Comparison of ENCODE assay signal across 1 fruit fly cellular context in the genomic region with DNA sequence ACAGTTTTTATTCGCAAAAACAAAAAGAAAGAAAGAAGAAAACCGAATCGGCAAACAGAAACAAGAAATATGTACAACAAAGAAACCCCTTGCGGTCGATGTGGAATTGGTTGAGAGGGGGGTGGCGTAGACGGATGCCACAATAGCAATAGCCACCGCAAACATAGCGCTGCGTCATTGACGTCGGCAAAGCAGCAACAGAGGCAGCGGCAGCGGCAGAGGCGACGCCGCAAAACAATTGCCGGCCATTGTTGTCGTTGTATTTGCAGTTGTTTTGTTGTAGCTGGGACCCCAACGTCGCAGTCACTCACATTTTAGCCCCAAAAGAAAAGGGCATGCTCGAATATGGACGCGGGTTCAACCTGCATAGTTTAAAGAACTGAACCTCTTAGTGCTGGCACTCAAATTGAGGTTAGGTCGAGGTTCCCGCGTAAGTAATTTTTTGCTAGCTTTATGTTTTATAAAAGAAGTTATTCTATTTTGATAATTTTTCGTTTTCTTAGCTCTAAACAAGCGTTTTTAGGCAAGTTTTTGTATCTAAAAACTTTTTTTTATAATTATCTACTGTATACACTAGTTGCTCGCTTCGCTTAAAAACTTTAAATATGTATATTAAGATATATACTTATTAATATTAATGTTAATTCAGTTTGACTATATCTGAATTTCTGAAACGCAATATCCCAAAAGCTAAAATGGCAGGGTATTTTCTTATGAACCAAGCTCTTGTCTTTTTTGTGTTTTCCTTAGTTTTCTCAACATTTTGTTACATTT.
A peak's percentile ranks its signal among the peaks of the same experiment; 100 is the strongest.
TF ChIP-seq lines count a peak whose summit lies in the region.

No protein-coding gene starts in this region.

TF ChIP-seq in whole organism, embryonic, 481 proteins besides CTCF, POLR2A, EP300 and RAD21 (continued from another document and continues in another):
- TF ChIP-seq Deaf1 (tag; optimal IDR thresholded peaks at IDR 0.05; lab: Kevin White, UChicago): peak; percentile 49
- TF ChIP-seq dpn (GFP tag; optimal IDR thresholded peaks at IDR 0.05; lab: Kevin White, UChicago): peak; percentile 64 to 68
- TF ChIP-seq psq (GFP tag; optimal IDR thresholded peaks at IDR 0.05; lab: Kevin White, UChicago): no peak
- no peak for TF ChIP-seq crp (GFP tag; optimal IDR thresholded peaks at IDR 0.05; lab: Kevin White, UChicago)
- TF ChIP-seq CG9727 (GFP tag; optimal IDR thresholded peaks at IDR 0.05; lab: Kevin White, UChicago): peak; percentile 87
- TF ChIP-seq Hr78 (GFP tag; optimal IDR thresholded peaks at IDR 0.05; lab: Kevin White, UChicago): no peak
- no peak for TF ChIP-seq ato (GFP tag; IDR thresholded peaks at IDR 0.05; lab: Robert Waterston, UW; ENCODE audit: partially characterized antibody)
- peak; percentile 74 for TF ChIP-seq wdn (GFP tag; IDR thresholded peaks at IDR 0.05; lab: Robert Waterston, UW)
- TF ChIP-seq mld (GFP tag; IDR thresholded peaks at IDR 0.05; lab: Robert Waterston, UW; ENCODE audit: partially characterized antibody): no peak
- TF ChIP-seq ac (GFP tag; optimal IDR thresholded peaks at IDR 0.05; lab: Kevin White, UChicago): no peak
- peak; percentile 79 for TF ChIP-seq Oli (tag; optimal IDR thresholded peaks at IDR 0.05; lab: Kevin White, UChicago)
- peak; percentile 70; the same call in 2 of the 3 replicates for TF ChIP-seq CG11560 (tag; IDR thresholded peaks at IDR 0.05; lab: Robert Waterston, UW)
- peak; percentile 28 for TF ChIP-seq luna (GFP tag; optimal IDR thresholded peaks at IDR 0.05; lab: Kevin White, UChicago)
- 0 out of 3 replicates have a peak, but pooled peaks have one; percentile 39 for TF ChIP-seq CG3726 (GFP tag; IDR thresholded peaks at IDR 0.05; lab: Robert Waterston, UW)
- peak; percentile 83 for TF ChIP-seq CG12104 (GFP tag; optimal IDR thresholded peaks at IDR 0.05; lab: Kevin White, UChicago)
- peak; percentile 70; the same call in 1 of the 2 replicates for TF ChIP-seq ham (GFP tag; IDR thresholded peaks at IDR 0.05; lab: Robert Waterston, UW)
- TF ChIP-seq br (optimal IDR thresholded peaks at IDR 0.05; lab: Kevin White, UChicago): no peak
- no peak for TF ChIP-seq CkIIα-i1 (GFP tag; IDR thresholded peaks at IDR 0.05; lab: Robert Waterston, UW)
- peak; percentile 47 for TF ChIP-seq phol (tag; optimal IDR thresholded peaks at IDR 0.05; lab: Kevin White, UChicago)
- TF ChIP-seq Atf3 (GFP tag; optimal IDR thresholded peaks at IDR 0.05; lab: Kevin White, UChicago): peak; percentile 33
- TF ChIP-seq zen2 (GFP tag; IDR thresholded peaks at IDR 0.05; lab: Robert Waterston, UW; ENCODE audit: partially characterized antibody): no peak
- TF ChIP-seq Adf1 (GFP tag; IDR thresholded peaks at IDR 0.05; lab: Robert Waterston, UW): peak; percentile 97
- TF ChIP-seq CG18619 (GFP tag; optimal IDR thresholded peaks at IDR 0.05; lab: Kevin White, UChicago): peak; percentile 93
- peak; percentile 65 for TF ChIP-seq danr (GFP tag; IDR thresholded peaks at IDR 0.05; lab: Robert Waterston, UW)
- TF ChIP-seq GATAe (GFP tag; conservative IDR thresholded peaks at IDR 0.05; lab: Robert Waterston, UW): peak; percentile 20; the same call in 1 of the 2 replicates
- peak; percentile 68 for TF ChIP-seq CG4404 (GFP tag; IDR thresholded peaks at IDR 0.05; lab: Robert Waterston, UW)
- no peak for TF ChIP-seq inv (GFP tag; IDR thresholded peaks at IDR 0.05; lab: Robert Waterston, UW; ENCODE audit: partially characterized antibody)
- TF ChIP-seq Abd-B (GFP tag; optimal IDR thresholded peaks at IDR 0.05; lab: Kevin White, UChicago): peak; percentile 79
- TF ChIP-seq CG9932 (GFP tag; IDR thresholded peaks at IDR 0.05; lab: Robert Waterston, UW): peak; percentile 88
- no peak for TF ChIP-seq CG31365 (tag; optimal IDR thresholded peaks at IDR 0.05; lab: Kevin White, UChicago)
- no peak for TF ChIP-seq aop (GFP tag; IDR thresholded peaks at IDR 0.05; lab: Robert Waterston, UW)
- TF ChIP-seq CG12236 (GFP tag; optimal IDR thresholded peaks at IDR 0.05; lab: Kevin White, UChicago): no peak
- TF ChIP-seq Antp (GFP tag; optimal IDR thresholded peaks at IDR 0.05; lab: Kevin White, UChicago): peak; percentile 52
- peak; percentile 69 for TF ChIP-seq slou (GFP tag; optimal IDR thresholded peaks at IDR 0.05; lab: Kevin White, UChicago)
- no peak for TF ChIP-seq kah (GFP tag; optimal IDR thresholded peaks at IDR 0.05; lab: Kevin White, UChicago)
- TF ChIP-seq Dip2 (GFP tag; IDR thresholded peaks at IDR 0.05; lab: Robert Waterston, UW): no peak
- no peak for TF ChIP-seq kni (GFP tag; optimal IDR thresholded peaks at IDR 0.05; lab: Kevin White, UChicago)
- no peak for TF ChIP-seq cg (GFP tag; optimal IDR thresholded peaks at IDR 0.05; lab: Kevin White, UChicago)
- no peak for TF ChIP-seq tna (GFP tag; IDR thresholded peaks at IDR 0.05; lab: Robert Waterston, UW; ENCODE audit: partially characterized antibody)
- TF ChIP-seq ro (GFP tag; IDR thresholded peaks at IDR 0.05; lab: Robert Waterston, UW): no peak; the same call in 1 of the 2 replicates
- TF ChIP-seq Optix (GFP tag; IDR thresholded peaks at IDR 0.05; lab: Robert Waterston, UW): peak; percentile 35; the same call in 1 of the 3 replicates
- peak; percentile 10 for TF ChIP-seq CG7928 (GFP tag; optimal IDR thresholded peaks at IDR 0.05; lab: Kevin White, UChicago)
- peak; percentile 87 for TF ChIP-seq CG13775 (GFP tag; optimal IDR thresholded peaks at IDR 0.05; lab: Kevin White, UChicago)
- peak; percentile 83 for TF ChIP-seq CG9437 (GFP tag; optimal IDR thresholded peaks at IDR 0.05; lab: Kevin White, UChicago)
- TF ChIP-seq wek (GFP tag; optimal IDR thresholded peaks at IDR 0.05; lab: Kevin White, UChicago): no peak
- no peak for TF ChIP-seq cad (GFP tag; optimal IDR thresholded peaks at IDR 0.05; lab: Kevin White, UChicago)
- no peak for TF ChIP-seq eyg (GFP tag; optimal IDR thresholded peaks at IDR 0.05; lab: Kevin White, UChicago)
- TF ChIP-seq NK7.1 (GFP tag; optimal IDR thresholded peaks at IDR 0.05; lab: Kevin White, UChicago): no peak
- no peak for TF ChIP-seq CG7745 (tag; optimal IDR thresholded peaks at IDR 0.05; lab: Kevin White, UChicago)
- peak; percentile 75 for TF ChIP-seq CG12155 (GFP tag; optimal IDR thresholded peaks at IDR 0.05; lab: Kevin White, UChicago)
- TF ChIP-seq jumu (GFP tag; optimal IDR thresholded peaks at IDR 0.05; lab: Kevin White, UChicago): peak; percentile 21
- peak; percentile 56 for TF ChIP-seq CG11247 (GFP tag; IDR thresholded peaks at IDR 0.05; lab: Robert Waterston, UW)
- TF ChIP-seq Dll (GFP tag; IDR thresholded peaks at IDR 0.05; lab: Robert Waterston, UW; ENCODE audit: partially characterized antibody): no peak
- TF ChIP-seq slp2 (GFP tag; optimal IDR thresholded peaks at IDR 0.05; lab: Kevin White, UChicago): peak; percentile 41
- TF ChIP-seq CG6654 (GFP tag; optimal IDR thresholded peaks at IDR 0.05; lab: Kevin White, UChicago): peak; percentile 37
- TF ChIP-seq CG10959 (GFP tag; IDR thresholded peaks at IDR 0.05; lab: Robert Waterston, UW): no peak
- peak; percentile 75 for TF ChIP-seq CG7357 (GFP tag; IDR thresholded peaks at IDR 0.05; lab: Robert Waterston, UW)
- TF ChIP-seq hbn (GFP tag; IDR thresholded peaks at IDR 0.05; lab: Robert Waterston, UW; ENCODE audit: partially characterized antibody): no peak
- peak; percentile 92 for TF ChIP-seq chinmo (GFP tag; IDR thresholded peaks at IDR 0.05; lab: Robert Waterston, UW; ENCODE audit: partially characterized antibody)
- TF ChIP-seq sens-2 (GFP tag; IDR thresholded peaks at IDR 0.05; lab: Robert Waterston, UW): no peak
- peak; percentile 16 for TF ChIP-seq CG2116 (GFP tag; optimal IDR thresholded peaks at IDR 0.05; lab: Kevin White, UChicago)
- TF ChIP-seq ERR (GFP tag; optimal IDR thresholded peaks at IDR 0.05; lab: Kevin White, UChicago): no peak
- no peak for TF ChIP-seq gro (GFP tag; optimal IDR thresholded peaks at IDR 0.05; lab: Kevin White, UChicago)
- peak; percentile 51 for TF ChIP-seq cas (GFP tag; IDR thresholded peaks at IDR 0.05; lab: Robert Waterston, UW)
- peak; percentile 1 for TF ChIP-seq CG4854 (GFP tag; optimal IDR thresholded peaks at IDR 0.05; lab: Kevin White, UChicago)
- TF ChIP-seq nau (GFP tag; optimal IDR thresholded peaks at IDR 0.05; lab: Kevin White, UChicago): no peak
- TF ChIP-seq Bdp1 (GFP tag; optimal IDR thresholded peaks at IDR 0.05; lab: Kevin White, UChicago): no peak
- TF ChIP-seq CG11398 (GFP tag; optimal IDR thresholded peaks at IDR 0.05; lab: Kevin White, UChicago): no peak
- TF ChIP-seq CG9817 (tag; optimal IDR thresholded peaks at IDR 0.05; lab: Kevin White, UChicago): peak; percentile 71
- TF ChIP-seq MESR4 (GFP tag; optimal IDR thresholded peaks at IDR 0.05; lab: Kevin White, UChicago): no peak
- peak; percentile 83 for TF ChIP-seq CG18599 (GFP tag; optimal IDR thresholded peaks at IDR 0.05; lab: Kevin White, UChicago)
- peak; percentile 39 for TF ChIP-seq abd-A (tag; optimal IDR thresholded peaks at IDR 0.05; lab: Kevin White, UChicago)
- TF ChIP-seq CG10979 (tag; optimal IDR thresholded peaks at IDR 0.05; lab: Kevin White, UChicago): peak; percentile 55
- peak; percentile 45 for TF ChIP-seq CG4820 (GFP tag; optimal IDR thresholded peaks at IDR 0.05; lab: Kevin White, UChicago)
- TF ChIP-seq H2.0 (GFP tag; IDR thresholded peaks at IDR 0.05; lab: Robert Waterston, UW): peak; percentile 58
- no peak for TF ChIP-seq Hr39 (optimal IDR thresholded peaks at IDR 0.05; lab: Kevin White, UChicago)
- TF ChIP-seq chn (GFP tag; optimal IDR thresholded peaks at IDR 0.05; lab: Kevin White, UChicago): peak; percentile 3
- TF ChIP-seq sim (GFP tag; IDR thresholded peaks at IDR 0.05; lab: Robert Waterston, UW): no peak
- peak; percentile 28 for TF ChIP-seq CG14710 (tag; optimal IDR thresholded peaks at IDR 0.05; lab: Kevin White, UChicago)
- TF ChIP-seq croc (GFP tag; conservative IDR thresholded peaks at IDR 0.05; lab: Robert Waterston, UW): peak; percentile 53; the same call in 2 of the 3 replicates
- TF ChIP-seq CG13296 (GFP tag; optimal IDR thresholded peaks at IDR 0.05; lab: Kevin White, UChicago): peak; percentile 76
- TF ChIP-seq grau (tag; optimal IDR thresholded peaks at IDR 0.05; lab: Kevin White, UChicago): peak; percentile 88
- no peak for TF ChIP-seq corto (GFP tag; optimal IDR thresholded peaks at IDR 0.05; lab: Kevin White, UChicago)
- no peak for TF ChIP-seq CG8290 (GFP tag; optimal IDR thresholded peaks at IDR 0.05; lab: Kevin White, UChicago)
- peak in 1 of 2 experiments; percentile 78 for TF ChIP-seq CG8290 (tag; optimal IDR thresholded peaks at IDR 0.05; lab: Kevin White, UChicago)
- peak; percentile 51 for TF ChIP-seq Fer1 (GFP tag; optimal IDR thresholded peaks at IDR 0.05; lab: Kevin White, UChicago)
- no peak for TF ChIP-seq CG7271 (tag; optimal IDR thresholded peaks at IDR 0.05; lab: Kevin White, UChicago)
- peak; percentile 80 for TF ChIP-seq Mrtf (GFP tag; IDR thresholded peaks at IDR 0.05; lab: Robert Waterston, UW)
- TF ChIP-seq CG14441 (GFP tag; IDR thresholded peaks at IDR 0.05; lab: Robert Waterston, UW): peak; percentile 81
- TF ChIP-seq Max (GFP tag; optimal IDR thresholded peaks at IDR 0.05; lab: Kevin White, UChicago): peak; percentile 30
- peak; percentile 23; the same call in 1 of the 2 replicates for TF ChIP-seq CG43689 (GFP tag; IDR thresholded peaks at IDR 0.05; lab: Robert Waterston, UW)
- TF ChIP-seq gsb-n (tag; optimal IDR thresholded peaks at IDR 0.05; lab: Kevin White, UChicago): peak; percentile 23
- TF ChIP-seq ind (GFP tag; optimal IDR thresholded peaks at IDR 0.05; lab: Kevin White, UChicago): peak; percentile 81
- no peak for TF ChIP-seq Scr (GFP tag; IDR thresholded peaks at IDR 0.05; lab: Robert Waterston, UW; ENCODE audit: partially characterized antibody)
- TF ChIP-seq CG13894 (tag; optimal IDR thresholded peaks at IDR 0.05; lab: Kevin White, UChicago): no peak
- no peak for TF ChIP-seq CG15601 (tag; optimal IDR thresholded peaks at IDR 0.05; lab: Kevin White, UChicago)
- TF ChIP-seq tx (GFP tag; optimal IDR thresholded peaks at IDR 0.05; lab: Kevin White, UChicago): peak; percentile 35
- TF ChIP-seq CG7372 (GFP tag; IDR thresholded peaks at IDR 0.05; lab: Robert Waterston, UW): peak; percentile 59; the same call in 1 of the 2 replicates
- peak; percentile 67 for TF ChIP-seq CG10274 (GFP tag; optimal IDR thresholded peaks at IDR 0.05; lab: Kevin White, UChicago)
- no peak for TF ChIP-seq hth (optimal IDR thresholded peaks at IDR 0.05; lab: Kevin White, UChicago)
- no peak for TF ChIP-seq CG12942 (GFP tag; optimal IDR thresholded peaks at IDR 0.05; lab: Kevin White, UChicago)
- no peak for TF ChIP-seq CG8765 (GFP tag; IDR thresholded peaks at IDR 0.05; lab: Robert Waterston, UW)
- TF ChIP-seq CG7556 (GFP tag; optimal IDR thresholded peaks at IDR 0.05; lab: Kevin White, UChicago): peak; percentile 90
- no peak for TF ChIP-seq ftz-f1 (GFP tag; optimal IDR thresholded peaks at IDR 0.05; lab: Kevin White, UChicago)
- peak; percentile 13 for TF ChIP-seq CG1603 (tag; optimal IDR thresholded peaks at IDR 0.05; lab: Kevin White, UChicago)
- TF ChIP-seq Dref (GFP tag; IDR thresholded peaks at IDR 0.05; lab: Robert Waterston, UW): no peak
- no peak for TF ChIP-seq Hey (tag; optimal IDR thresholded peaks at IDR 0.05; lab: Kevin White, UChicago)
- TF ChIP-seq sc (optimal IDR thresholded peaks at IDR 0.05; lab: Kevin White, UChicago): no peak
- TF ChIP-seq sc (GFP tag; optimal IDR thresholded peaks at IDR 0.05; lab: Kevin White, UChicago): peak; percentile 33
- TF ChIP-seq gcm (GFP tag; optimal IDR thresholded peaks at IDR 0.05; lab: Kevin White, UChicago): peak; percentile 55
- TF ChIP-seq Sry-β (GFP tag; optimal IDR thresholded peaks at IDR 0.05; lab: Kevin White, UChicago): peak; percentile 30
- TF ChIP-seq CG11695 (GFP tag; IDR thresholded peaks at IDR 0.05; lab: Robert Waterston, UW): peak; percentile 87
- peak; percentile 65; the same call in 1 of the 3 replicates for TF ChIP-seq CG2889 (GFP tag; IDR thresholded peaks at IDR 0.05; lab: Robert Waterston, UW)
- peak; percentile 63 for TF ChIP-seq HLH3B (GFP tag; IDR thresholded peaks at IDR 0.05; lab: Robert Waterston, UW)
- TF ChIP-seq lola (GFP tag; optimal IDR thresholded peaks at IDR 0.05; lab: Kevin White, UChicago): peak in 1 of 3 experiments; percentile 41
- peak; percentile 59; the same call in 2 of the 3 replicates for TF ChIP-seq CG34422 (GFP tag; IDR thresholded peaks at IDR 0.05; lab: Robert Waterston, UW)
- peak; percentile 50 for TF ChIP-seq CG12299 (tag; optimal IDR thresholded peaks at IDR 0.05; lab: Kevin White, UChicago)
- TF ChIP-seq dmrt11E (tag; optimal IDR thresholded peaks at IDR 0.05; lab: Kevin White, UChicago): peak; percentile 15
- TF ChIP-seq CG3163 (GFP tag; optimal IDR thresholded peaks at IDR 0.05; lab: Kevin White, UChicago): no peak
- TF ChIP-seq CG1832 (GFP tag; optimal IDR thresholded peaks at IDR 0.05; lab: Kevin White, UChicago): no peak
- no peak for TF ChIP-seq CG16813 (GFP tag; IDR thresholded peaks at IDR 0.05; lab: Robert Waterston, UW; ENCODE audit: partially characterized antibody)
